Worm (Caenorhabditis elegans): ENCODE measurements around the gene exh-1.

The exh-1 gene

DNA sequence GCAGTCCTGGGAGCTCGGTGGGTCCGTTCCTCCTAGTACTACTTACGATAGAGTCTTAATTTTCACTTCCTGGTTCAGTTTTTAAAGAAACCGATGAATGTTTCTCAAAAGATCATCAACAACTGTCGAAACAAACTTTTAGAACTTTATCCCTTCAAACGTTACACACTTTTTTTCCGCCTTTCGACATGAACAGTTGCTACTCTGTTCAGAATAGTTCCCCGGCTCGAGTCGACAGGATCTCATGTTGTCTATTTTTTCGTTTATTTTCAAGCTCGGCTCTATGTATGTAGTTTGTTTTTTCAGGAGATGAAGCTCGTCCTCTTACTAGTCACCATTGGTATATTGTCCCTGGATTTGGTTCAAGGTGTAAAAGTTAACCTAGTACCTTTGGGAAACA lies at the start of gene exh-1:
Gene exh-1, plus strand, starts transcription at position 301 of the 400 bp plus-strand sequence.
- TF ChIP-seq nhr-42 (GFP tag; IDR thresholded peaks at IDR 0.05): no peak
- no peak for TF ChIP-seq F49E8.2 (tag; optimal IDR thresholded peaks at IDR 0.05; ENCODE audit: borderline replicate concordance)
- no peak for TF ChIP-seq zip-11 (GFP tag; IDR thresholded peaks at IDR 0.05)
- TF ChIP-seq tag-97 (GFP tag; IDR thresholded peaks at IDR 0.05): no peak
- peak in 1 of 2 experiments; percentile 78 for TF ChIP-seq unc-62 (GFP tag; optimal IDR thresholded peaks at IDR 0.05 in 1 of 2)
- no peak for TF ChIP-seq unc-62 (tag; optimal IDR thresholded peaks at IDR 0.05)
- TF ChIP-seq nhr-102 (tag; optimal IDR thresholded peaks at IDR 0.05): no peak

DNA sequence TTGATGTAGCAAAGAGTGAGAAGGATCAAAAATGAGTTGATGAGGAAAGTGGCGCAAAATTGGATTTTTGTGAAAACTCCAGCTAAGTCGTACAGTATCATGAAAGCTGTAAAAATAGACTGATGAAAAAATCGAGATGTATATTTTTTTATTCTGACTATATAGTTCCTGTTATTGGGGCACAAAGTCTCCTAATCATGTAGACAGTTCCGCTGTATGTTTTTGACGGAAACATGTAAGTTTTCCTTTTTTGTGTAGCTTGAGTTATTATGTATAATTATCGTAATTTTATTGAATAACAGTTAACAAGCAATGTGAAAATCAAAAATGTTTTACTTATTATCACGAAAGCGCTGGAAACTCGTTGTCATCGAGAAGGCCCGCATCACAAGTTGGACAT lies 49.4 kb upstream of the exh-1 start, which contains the start of gene str-68:
Gene str-68, minus strand, starts transcription at position 101 of the 400 bp plus-strand sequence.
- TF ChIP-seq ces-1 (GFP tag; optimal IDR thresholded peaks at IDR 0.05): no peak
- TF ChIP-seq F44E2.7 (GFP tag; IDR thresholded peaks at IDR 0.05): no peak
- TF ChIP-seq nhr-111 (GFP tag; optimal IDR thresholded peaks at IDR 0.05): no peak
- TF ChIP-seq egl-43 (GFP tag; IDR thresholded peaks at IDR 0.05): no peak
- no peak for TF ChIP-seq aha-1 (tag)
- no peak for TF ChIP-seq ceh-28 (tag; optimal IDR thresholded peaks at IDR 0.05)
- no peak for TF ChIP-seq mes-2 (tag; optimal IDR thresholded peaks at IDR 0.05; ENCODE audit: poor library complexity, severe bottlenecking)
- TF ChIP-seq ceh-32 (tag; optimal IDR thresholded peaks at IDR 0.05; ENCODE audit: poor library complexity): no peak
- no peak for TF ChIP-seq ceh-82 (tag; optimal IDR thresholded peaks at IDR 0.05)
- no peak for TF ChIP-seq D1046.2 (GFP tag; IDR thresholded peaks at IDR 0.05)
- no peak for TF ChIP-seq T26A8.4 (GFP tag; IDR thresholded peaks at IDR 0.05)
- no peak for TF ChIP-seq unc-62 (GFP tag; optimal IDR thresholded peaks at IDR 0.05 in 1 of 2)
- no peak for TF ChIP-seq unc-62 (tag; optimal IDR thresholded peaks at IDR 0.05)
- no peak for TF ChIP-seq R02D3.7 (tag; optimal IDR thresholded peaks at IDR 0.05)
- TF ChIP-seq unc-130 (GFP tag; optimal IDR thresholded peaks at IDR 0.05): no peak
- no peak for TF ChIP-seq nhr-237 (tag; optimal IDR thresholded peaks at IDR 0.05)
- TF ChIP-seq Y105C5A.15 (GFP tag; IDR thresholded peaks at IDR 0.05): no peak

DNA sequence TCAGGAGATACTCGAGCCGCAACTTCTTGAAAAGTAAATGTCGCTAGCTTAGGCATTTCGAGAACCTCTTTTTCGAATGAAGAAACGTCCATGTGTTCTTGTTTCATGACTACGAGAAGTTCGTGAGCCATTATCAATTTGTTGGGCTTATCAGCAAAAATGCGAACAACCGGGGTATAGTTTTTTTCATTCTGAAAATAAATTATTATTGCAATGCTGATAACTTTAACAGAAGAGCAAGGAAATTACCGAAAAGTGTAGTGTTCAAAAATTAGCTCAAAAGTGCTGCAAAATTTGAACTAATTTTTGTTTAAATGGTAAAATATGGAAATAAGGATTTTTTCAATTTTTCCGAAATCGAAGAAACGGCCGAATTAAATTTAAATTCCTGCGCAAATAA lies 44.7 kb upstream of the exh-1 start:
- TF ChIP-seq ama-1 (optimal IDR thresholded peaks at IDR 0.05) (no peak), ctbp-1 (GFP tag; IDR thresholded peaks at IDR 0.05) (no peak), nhr-6 (tag; optimal IDR thresholded peaks at IDR 0.05) (no peak), lin-39 (tag; optimal IDR thresholded peaks at IDR 0.05) (no peak), F10B5.3 (tag; optimal IDR thresholded peaks at IDR 0.05) (no peak), nhr-237 (tag; optimal IDR thresholded peaks at IDR 0.05) (no peak), unc-62 (GFP tag; optimal IDR thresholded peaks at IDR 0.05 in 1 of 2) (peak in 1 of 2 experiments; percentile 53), unc-62 (tag; optimal IDR thresholded peaks at IDR 0.05) (no peak), rbr-2 (tag; optimal IDR thresholded peaks at IDR 0.05) (no peak), daf-8 (GFP tag; IDR thresholded peaks at IDR 0.05) (no peak), aha-1 (tag) (no peak), pqm-1 (tag; optimal IDR thresholded peaks at IDR 0.05) (peak; percentile 66), daf-16 (GFP tag; optimal IDR thresholded peaks at IDR 0.05) (no peak), daf-16 (tag; optimal IDR thresholded peaks at IDR 0.05) (no peak), zfp-2 (tag; optimal IDR thresholded peaks at IDR 0.05) (no peak), nhr-10 (tag; optimal IDR thresholded peaks at IDR 0.05) (no peak), hmg-1.1 (GFP tag; IDR thresholded peaks at IDR 0.05) (no peak), nhr-28 (tag; optimal IDR thresholded peaks at IDR 0.05) (peak; percentile 85), daf-12 (tag; optimal IDR thresholded peaks at IDR 0.05) (no peak)

DNA sequence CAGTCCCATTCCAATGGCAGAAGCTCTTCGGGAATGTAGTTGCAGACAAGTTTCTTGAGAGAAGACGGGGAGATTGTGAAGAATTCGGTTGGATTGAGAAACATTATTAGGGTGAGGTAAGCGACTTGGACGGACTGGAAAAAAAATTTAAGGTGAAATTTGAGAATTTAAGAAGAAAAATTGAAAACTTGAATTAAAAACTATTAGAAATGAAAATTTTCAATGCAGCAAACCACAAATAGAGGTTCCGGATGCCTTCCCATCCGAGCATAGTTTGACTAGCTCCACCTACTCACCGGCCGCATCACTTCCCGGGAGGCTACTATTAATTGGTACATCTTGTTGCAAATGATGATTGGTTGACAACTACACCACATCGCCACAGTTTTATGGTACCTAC lies 43.1 kb upstream of the exh-1 start, which contains the start of gene Y73C8C.8:
Gene Y73C8C.8, minus strand, starts transcription at position 101 of the 400 bp plus-strand sequence.
- TF ChIP-seq ceh-44 (GFP tag; IDR thresholded peaks at IDR 0.05) (no peak), mxl-2 (GFP tag; conservative IDR thresholded peaks at IDR 0.05) (no peak), mes-2 (tag; optimal IDR thresholded peaks at IDR 0.05; ENCODE audit: poor library complexity, severe bottlenecking) (no peak), madf-9 (GFP tag; conservative IDR thresholded peaks at IDR 0.05) (no peak), ceh-28 (tag; optimal IDR thresholded peaks at IDR 0.05) (no peak), ZK546.5 (tag; optimal IDR thresholded peaks at IDR 0.05) (no peak), rbr-2 (tag; optimal IDR thresholded peaks at IDR 0.05) (no peak), php-3 (GFP tag; IDR thresholded peaks at IDR 0.05) (no peak), dmd-6 (GFP tag; IDR thresholded peaks at IDR 0.05) (no peak)
